Worm (Caenorhabditis elegans) whole organism, young adult: ENCODE data around the gene str-204.

Source experiments
- F52B5.7 ChIP-seq: sonication (generic microtip); optimal IDR thresholded peaks from 2 replicates; lab custom pipeline; 2016; ENCODE audit warnings: mild to moderate bottlenecking, missing genetic modification characterization, missing compliant biosample characterization
- T26A5.8 ChIP-seq: sonication (generic microtip); optimal IDR thresholded peaks from 2 replicates; lab custom pipeline; 2016; ENCODE audit warnings: missing genetic modification characterization, missing compliant biosample characterization
- aptf-2 ChIP-seq: fragments of 200-800 bp; sonication (Bioruptor generic); conservative IDR thresholded peaks from 2 replicates; pipeline ENCODE4 v1.3.6; 2022; ENCODE audit warnings: missing genetic modification reagents, missing genetic modification characterization, missing compliant biosample characterization
- bed-2 ChIP-seq: fragments of 200-800 bp; sonication (Bioruptor generic); IDR thresholded peaks from 2 replicates; pipeline ENCODE4 v1.3.6; 2022; ENCODE audit warnings: missing genetic modification reagents, missing genetic modification characterization, missing compliant biosample characterization
- cebp-2 ChIP-seq: fragments of 200-800 bp; sonication (Bioruptor generic); IDR thresholded peaks from 2 replicates; pipeline ENCODE4 v1.3.6; 2022; ENCODE audit warnings: missing genetic modification characterization, missing compliant biosample characterization
- efl-1 ChIP-seq: fragments of 150-350 bp; optimal IDR thresholded peaks from 2 replicates; lab custom pipeline; 2014; ENCODE audit warnings: missing biosample characterization, missing genetic modification reagents, missing genetic modification characterization
- mcd-1 ChIP-seq: fragments of 200-800 bp; sonication (Bioruptor generic); IDR thresholded peaks from 2 replicates; pipeline ENCODE4 v1.3.6; 2022; ENCODE audit warnings: missing genetic modification reagents, missing genetic modification characterization, missing compliant biosample characterization
- nhr-120 ChIP-seq: fragments of 200-800 bp; sonication (Bioruptor generic); IDR thresholded peaks from 2 replicates; pipeline ENCODE4 v1.3.6; 2022; ENCODE audit warnings: missing genetic modification characterization, missing compliant biosample characterization
- sdz-38 ChIP-seq: sonication (generic microtip); optimal IDR thresholded peaks from 2 replicates; lab custom pipeline; 2016; ENCODE audit warnings: missing genotype, missing genetic modification characterization, missing compliant biosample characterization
- tbx-9 ChIP-seq: sonication (generic microtip); optimal IDR thresholded peaks from 2 replicates; lab custom pipeline; 2016; ENCODE audit warnings: borderline replicate concordance, missing genetic modification characterization, inconsistent platforms, missing compliant biosample characterization

ce11 chrV:7159391-7159790 is at the start of gene str-204:
- no peak for TF ChIP-seq T26A5.8 (tag; lab: Kevin White, UChicago)
- TF ChIP-seq bed-2 (GFP tag; lab: Robert Waterston, UW) = no peak
- no peak for TF ChIP-seq mcd-1 (GFP tag; lab: Robert Waterston, UW)
- TF ChIP-seq cebp-2 = no peak
- TF ChIP-seq sdz-38 (tag; lab: Kevin White, UChicago) = no peak
- no peak for TF ChIP-seq aptf-2 (GFP tag; lab: Robert Waterston, UW)
- no peak for TF ChIP-seq tbx-9 (tag; lab: Kevin White, UChicago)
- no peak for TF ChIP-seq nhr-120 (GFP tag; lab: Robert Waterston, UW)
- no peak for TF ChIP-seq efl-1 (GFP tag; lab: Kevin White, UChicago)
- TF ChIP-seq F52B5.7 (tag; lab: Kevin White, UChicago) = no peak
